Worm (Caenorhabditis elegans): ENCODE results near the gene oac-10.

The oac-10 gene

ce11 chrII:3897758-3898494, 28.2 kb downstream of the oac-10 start, which contains the start of gene F53C3.6 (continued):
- TF ChIP-seq vab-15 (tag; optimal IDR thresholded peaks at IDR 0.05) (no peak), ces-1 (GFP tag; optimal IDR thresholded peaks at IDR 0.05) (peak; percentile 71), ceh-82 (tag; optimal IDR thresholded peaks at IDR 0.05) (peak in 2 of 3 experiments; percentile 36 to 67), pag-3 (tag; optimal IDR thresholded peaks at IDR 0.05; ENCODE audit: borderline replicate concordance, insufficient read depth) (no peak), pax-3 (tag; optimal IDR thresholded peaks at IDR 0.05) (peak; percentile 11), F16B12.6 (tag; optimal IDR thresholded peaks at IDR 0.05) (no peak), xbp-1 (tag; optimal IDR thresholded peaks at IDR 0.05) (peak; percentile 64), fkh-8 (tag; optimal IDR thresholded peaks at IDR 0.05) (peak; percentile 61), ets-5 (GFP tag; IDR thresholded peaks at IDR 0.05) (no peak), nhr-90 (tag; optimal IDR thresholded peaks at IDR 0.05; ENCODE audit: poor library complexity) (peak; percentile 21), hpl-2 (GFP tag; optimal IDR thresholded peaks at IDR 0.05) (no peak), unc-86 (tag; optimal IDR thresholded peaks at IDR 0.05) (peak; percentile 67), ztf-4 (tag; optimal IDR thresholded peaks at IDR 0.05) (peak; percentile 60), jun-1 (tag; optimal IDR thresholded peaks at IDR 0.05) (peak; percentile 28), snpc-4 (tag; optimal IDR thresholded peaks at IDR 0.05) (peak; percentile 26), lin-13 (GFP tag; optimal IDR thresholded peaks at IDR 0.05) (peak; percentile 51), unc-98 (GFP tag; IDR thresholded peaks at IDR 0.05) (0 out of 2 replicates have a peak, but pooled peaks have one; percentile 16), dsc-1 (tag; optimal IDR thresholded peaks at IDR 0.05) (peak; percentile 71), nhr-47 (tag; optimal IDR thresholded peaks at IDR 0.05) (peak; percentile 81), egl-13 (tag; optimal IDR thresholded peaks at IDR 0.05) (peak; percentile 64), hlh-17 (GFP tag; optimal IDR thresholded peaks at IDR 0.05; ENCODE audit: borderline replicate concordance) (no peak), ceh-88 (GFP tag; IDR thresholded peaks at IDR 0.05) (peak; percentile 26; the same call in 1 of the 2 replicates), efl-1 (optimal IDR thresholded peaks at IDR 0.05) (peak; percentile 63 to 67), efl-1 (GFP tag; optimal IDR thresholded peaks at IDR 0.05 in 1 of 2) (peak; percentile 42 to 87), C16A3.4 (tag; optimal IDR thresholded peaks at IDR 0.05) (peak; percentile 26), hlh-4 (tag; optimal IDR thresholded peaks at IDR 0.05) (no peak), unc-30 (tag; optimal IDR thresholded peaks at IDR 0.05) (no peak), elt-2 (tag; optimal IDR thresholded peaks at IDR 0.05) (peak; percentile 4), snu-23 (GFP tag; optimal IDR thresholded peaks at IDR 0.05) (peak; percentile 61), nhr-11 (tag; optimal IDR thresholded peaks at IDR 0.05) (peak; percentile 24), mep-1 (tag; optimal IDR thresholded peaks at IDR 0.05) (peak; percentile 71), ztf-11 (tag; optimal IDR thresholded peaks at IDR 0.05) (no peak), ama-1 (optimal IDR thresholded peaks at IDR 0.05) (no peak), lin-35 (GFP tag; optimal IDR thresholded peaks at IDR 0.05) (peak; percentile 31 to 71), elt-3 (tag; optimal IDR thresholded peaks at IDR 0.05) (peak in 2 of 6 experiments; percentile 2 to 66), nhr-76 (tag; optimal IDR thresholded peaks at IDR 0.05) (no peak), lin-39 (tag; optimal IDR thresholded peaks at IDR 0.05) (peak; percentile 47), lin-14 (GFP tag; optimal IDR thresholded peaks at IDR 0.05) (peak; percentile 95), swsn-7 (tag; optimal IDR thresholded peaks at IDR 0.05) (peak; percentile 69), sox-4 (tag; optimal IDR thresholded peaks at IDR 0.05) (peak; percentile 48), ceh-8 (GFP tag; optimal IDR thresholded peaks at IDR 0.05) (peak; percentile 77), irx-1 (tag; optimal IDR thresholded peaks at IDR 0.05) (peak; percentile 44), nhr-84 (tag; optimal IDR thresholded peaks at IDR 0.05) (no peak), isw-1 (GFP tag; IDR thresholded peaks at IDR 0.05) (peak; percentile 48; the same call in 1 of the 2 replicates), sptf-1 (tag; optimal IDR thresholded peaks at IDR 0.05) (no peak), nhr-20 (tag; optimal IDR thresholded peaks at IDR 0.05) (peak; percentile 64), nhr-237 (tag; optimal IDR thresholded peaks at IDR 0.05) (no peak), grh-1 (GFP tag; IDR thresholded peaks at IDR 0.05) (peak; percentile 40), unc-62 (GFP tag; optimal IDR thresholded peaks at IDR 0.05) (no peak), fos-1 (tag; optimal IDR thresholded peaks at IDR 0.05) (peak; percentile 51), ceh-63 (GFP tag; optimal IDR thresholded peaks at IDR 0.05) (no peak), blmp-1 (tag; optimal IDR thresholded peaks at IDR 0.05) (peak; percentile 41)

Measured in whole organism, L1 larva.